Fruit fly (Drosophila melanogaster): ENCODE data around the gene chic.

- no peak for TF ChIP-seq CG8478 (optimal IDR thresholded peaks at IDR 0.05)
- TF ChIP-seq CTCF (optimal IDR thresholded peaks at IDR 0.05): no peak
These were observed 6.7 kb downstream of the chic start for dm6 chr2L:5974122-5974521.
